Worm (Caenorhabditis elegans) whole organism, young adult: ENCODE measurements around the gene F17C11.26.

ENCODE experiments used
- B0261.1 ChIP-seq: sonication (generic microtip); optimal IDR thresholded peaks from 2 replicates; lab custom pipeline; 2016; ENCODE audit warnings: mild to moderate bottlenecking, missing genetic modification characterization, moderate library complexity, missing compliant biosample characterization
- B0336.3 ChIP-seq: fragments of 200-800 bp; sonication (Bioruptor generic); IDR thresholded peaks from 2 replicates; pipeline ENCODE4 v1.3.6; 2022; ENCODE audit warnings: missing genetic modification characterization, missing compliant biosample characterization
- C17E4.6 ChIP-seq: fragments of 200-800 bp; sonication (Bioruptor generic); IDR thresholded peaks from 2 replicates; pipeline ENCODE4 v1.3.6; 2022; ENCODE audit warnings: missing genetic modification reagents, missing genetic modification characterization, missing compliant biosample characterization
- F37B4.10 ChIP-seq: fragments of 200-800 bp; sonication (Bioruptor generic); IDR thresholded peaks from 2 replicates; pipeline ENCODE4 v1.3.6; 2022; ENCODE audit warnings: missing genetic modification characterization, missing compliant biosample characterization
- F52B5.7 ChIP-seq: sonication (generic microtip); optimal IDR thresholded peaks from 2 replicates; lab custom pipeline; 2016; ENCODE audit warnings: mild to moderate bottlenecking, missing genetic modification characterization, missing compliant biosample characterization
- F57C9.4 ChIP-seq: sonication (generic microtip); optimal IDR thresholded peaks from 2 replicates; lab custom pipeline; 2017; ENCODE audit warnings: mild to moderate bottlenecking, missing genetic modification characterization, missing compliant biosample characterization
- K11D2.4 ChIP-seq: fragments of 200-800 bp; sonication (Bioruptor generic); IDR thresholded peaks from 2 replicates; pipeline ENCODE4 v1.3.6; 2022; ENCODE audit warnings: missing genetic modification reagents, missing genetic modification characterization, missing compliant biosample characterization
- Y56A3A.18 ChIP-seq: fragments of 200-800 bp; sonication (Bioruptor generic); IDR thresholded peaks from 2 replicates; pipeline ENCODE4 v1.3.6; 2022; ENCODE audit warnings: missing genetic modification reagents, missing genetic modification characterization, missing compliant biosample characterization
- Y95B8A.8 ChIP-seq: fragments of 200-800 bp; sonication (Bioruptor generic); IDR thresholded peaks from 2 replicates; pipeline ENCODE4 v1.3.6; 2022; ENCODE audit warnings: missing genetic modification reagents, missing genetic modification characterization, missing compliant biosample characterization
- ZK185.1 ChIP-seq: sonication (generic microtip); optimal IDR thresholded peaks from 2 replicates; lab custom pipeline; 2016; ENCODE audit warnings: mild to moderate bottlenecking, missing genetic modification characterization, missing compliant biosample characterization; ENCODE audit not compliant: poor library complexity, severe bottlenecking
- atf-7 ChIP-seq: sonication (generic microtip); optimal IDR thresholded peaks from 2 replicates; lab custom pipeline; 2017; ENCODE audit warnings: mild to moderate bottlenecking, missing genetic modification characterization, missing compliant biosample characterization
- athp-1 ChIP-seq: sonication (generic microtip); optimal IDR thresholded peaks from 2 replicates; lab custom pipeline; 2017; ENCODE audit warnings: mild to moderate bottlenecking, missing genetic modification characterization, missing compliant biosample characterization
- attf-3 ChIP-seq: fragments of 200-800 bp; sonication (Bioruptor generic); conservative IDR thresholded peaks from 2 replicates; pipeline ENCODE4 v1.3.6; 2022; ENCODE audit warnings: missing genetic modification reagents, missing genetic modification characterization, missing compliant biosample characterization
- bed-2 ChIP-seq: fragments of 200-800 bp; sonication (Bioruptor generic); IDR thresholded peaks from 2 replicates; pipeline ENCODE4 v1.3.6; 2022; ENCODE audit warnings: missing genetic modification reagents, missing genetic modification characterization, missing compliant biosample characterization
- ceh-100 ChIP-seq: fragments of 200-800 bp; sonication (Bioruptor generic); IDR thresholded peaks from 2 replicates; pipeline ENCODE4 v1.3.6; 2022; ENCODE audit warnings: missing genetic modification reagents, missing genetic modification characterization, missing compliant biosample characterization
- ceh-27 ChIP-seq: fragments of 200-800 bp; sonication (Bioruptor generic); optimal IDR thresholded peaks from 2 replicates; lab custom pipeline; 2018; ENCODE audit warnings: mild to moderate bottlenecking, missing genetic modification characterization, moderate library complexity, missing compliant biosample characterization
- ceh-91 ChIP-seq: fragments of 200-800 bp; sonication (Bioruptor generic); IDR thresholded peaks from 2 replicates; pipeline ENCODE4 v1.3.6; 2022; ENCODE audit warnings: missing genetic modification reagents, missing genetic modification characterization, missing compliant biosample characterization
- egrh-3 ChIP-seq: fragments of 200-800 bp; sonication (Bioruptor generic); IDR thresholded peaks from 2 replicates; pipeline ENCODE4 v1.3.6; 2022; ENCODE audit warnings: missing genetic modification reagents, missing genetic modification characterization, missing compliant biosample characterization
- gei-17 ChIP-seq: fragments of 200-800 bp; sonication (Bioruptor generic); optimal IDR thresholded peaks from 2 replicates; lab custom pipeline; 2018; ENCODE audit warnings: mild to moderate bottlenecking, missing genetic modification characterization, missing compliant biosample characterization
- hmg-20 ChIP-seq: fragments of 200-800 bp; sonication (Bioruptor generic); IDR thresholded peaks from 2 replicates; pipeline ENCODE4 v1.3.6; 2022; ENCODE audit warnings: missing genetic modification reagents, missing genetic modification characterization, missing compliant biosample characterization
- hsf-1 ChIP-seq: fragments of 200-800 bp; sonication (Bioruptor generic); IDR thresholded peaks from 2 replicates; pipeline ENCODE4 v1.3.6; 2022; ENCODE audit warnings: missing genetic modification reagents, missing genetic modification characterization, missing compliant biosample characterization
- let-526 ChIP-seq: fragments of 200-800 bp; sonication (Bioruptor generic); IDR thresholded peaks from 2 replicates; pipeline ENCODE4 v1.3.6; 2022; ENCODE audit warnings: missing genetic modification reagents, missing genetic modification characterization, missing compliant biosample characterization
- let-607 ChIP-seq, 2 experiments: fragments of 200-800 bp in 1 of 2; sonication (Bioruptor generic) in 1 of 2; sonication (generic microtip) in 1 of 2; optimal IDR thresholded peaks; 2 replicates each; lab custom pipeline; 2016 to 2018; ENCODE audit warnings: mild to moderate bottlenecking in 2 of 2, missing compliant biosample characterization in 2 of 2, missing genetic modification characterization in 2 of 2, moderate library complexity in 2 of 2, missing genotype in 1 of 2
- lin-54 ChIP-seq: fragments of 200-800 bp; sonication (Bioruptor generic); optimal IDR thresholded peaks from 2 replicates; lab custom pipeline; 2018; ENCODE audit warnings: mild to moderate bottlenecking, missing genetic modification characterization, missing compliant biosample characterization
- madf-10 ChIP-seq: sonication (generic microtip); optimal IDR thresholded peaks from 2 replicates; lab custom pipeline; 2016; ENCODE audit warnings: mild to moderate bottlenecking, missing genetic modification characterization, missing compliant biosample characterization
- madf-6 ChIP-seq: fragments of 200-800 bp; sonication (Bioruptor generic); IDR thresholded peaks from 2 replicates; pipeline ENCODE4 v1.3.6; 2022; ENCODE audit warnings: missing genetic modification reagents, missing genetic modification characterization, missing compliant biosample characterization
- nfya-1 ChIP-seq: sonication (generic microtip); optimal IDR thresholded peaks from 2 replicates; lab custom pipeline; 2017; ENCODE audit warnings: antibody characterized with exemption, missing compliant biosample characterization, missing genetic modification characterization, borderline replicate concordance; ENCODE audit not compliant: insufficient read depth
- nfyb-1 ChIP-seq: fragments of 200-800 bp; sonication (Bioruptor generic); IDR thresholded peaks from 2 replicates; pipeline ENCODE4 v1.3.6; 2022; ENCODE audit warnings: missing genetic modification reagents, missing genetic modification characterization, missing compliant biosample characterization
- nhr-179 ChIP-seq: sonication (generic microtip); optimal IDR thresholded peaks from 2 replicates; lab custom pipeline; 2016; ENCODE audit warnings: mild to moderate bottlenecking, missing genetic modification characterization, missing compliant biosample characterization
- nhr-80 ChIP-seq: sonication (generic microtip); optimal IDR thresholded peaks from 2 replicates; lab custom pipeline; 2016; ENCODE audit warnings: missing genetic modification characterization, missing compliant biosample characterization
- pha-4 ChIP-seq: fragments of 150-350 bp; sonication (generic microtip); optimal IDR thresholded peaks from 2 replicates; lab custom pipeline; 2014; ENCODE audit warnings: missing biosample characterization, missing genetic modification reagents, missing genetic modification characterization
- rcor-1 ChIP-seq: fragments of 200-800 bp; sonication (Bioruptor generic); IDR thresholded peaks from 2 replicates; pipeline ENCODE4 v1.3.6; 2022; ENCODE audit warnings: missing genetic modification reagents, missing genetic modification characterization, missing compliant biosample characterization
- snpc-1.1 ChIP-seq: sonication (generic microtip); optimal IDR thresholded peaks from 2 replicates; lab custom pipeline; 2017; ENCODE audit warnings: missing genetic modification characterization, mild to moderate bottlenecking, missing compliant biosample characterization, antibody characterized with exemption, moderate library complexity, missing genotype, missing genetic modification reagents; ENCODE audit not compliant: insufficient read depth
- snpc-4 ChIP-seq, 5 experiments: fragments of 150-350 bp in 1 of 5; sonication (generic microtip) in 4 of 5; optimal IDR thresholded peaks; 2 replicates each; lab custom pipeline; 2014 to 2018; ENCODE audit warnings: missing genetic modification characterization in 5 of 5, missing biosample characterization in 3 of 5, antibody characterized with exemption in 2 of 5, mild to moderate bottlenecking in 2 of 5, missing compliant biosample characterization in 2 of 5, missing genotype in 2 of 5, moderate library complexity in 2 of 5, missing genetic modification reagents in 1 of 5
- unc-130 ChIP-seq: sonication (generic microtip); optimal IDR thresholded peaks from 2 replicates; lab custom pipeline; 2016; ENCODE audit warnings: missing genetic modification reagents, missing genetic modification characterization, missing compliant biosample characterization
- unc-62 ChIP-seq: fragments of 150-350 bp; optimal IDR thresholded peaks from 2 replicates; lab custom pipeline; 2014; ENCODE audit warnings: missing biosample characterization, missing genetic modification reagents, missing genetic modification characterization
- ztf-18 ChIP-seq: sonication (generic microtip); optimal IDR thresholded peaks from 2 replicates; lab custom pipeline; 2016; ENCODE audit warnings: missing genotype, mild to moderate bottlenecking, missing genetic modification characterization, missing compliant biosample characterization
- ztf-26 ChIP-seq: sonication (generic microtip); optimal IDR thresholded peaks from 2 replicates; lab custom pipeline; 2017; ENCODE audit warnings: missing genetic modification characterization, missing compliant biosample characterization
- ztf-3 ChIP-seq: fragments of 200-800 bp; sonication (Bioruptor generic); optimal IDR thresholded peaks from 2 replicates; lab custom pipeline; 2018; ENCODE audit warnings: mild to moderate bottlenecking, missing genetic modification characterization, missing compliant biosample characterization

The F17C11.26 gene

DNA sequence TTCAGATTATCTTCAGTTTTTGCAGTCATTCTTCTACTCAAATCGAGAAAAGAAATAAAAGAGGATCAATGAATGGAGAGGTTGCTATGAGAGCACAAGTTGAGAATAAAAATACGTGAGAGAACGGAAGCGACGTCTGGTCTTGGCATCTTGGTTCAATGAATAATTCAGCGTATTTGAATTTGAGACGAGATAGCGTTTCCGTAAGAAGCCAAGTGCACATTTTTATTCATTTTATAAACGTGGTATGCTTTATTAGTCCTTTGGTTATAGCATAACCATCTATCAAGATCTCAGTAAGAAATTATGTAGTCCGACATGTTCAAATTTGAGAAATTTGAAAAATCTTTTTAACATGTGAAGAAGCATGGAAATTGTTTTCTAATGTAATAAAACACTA is 22.9 kb upstream of the F17C11.26 start, which contains the start of gene F58B4.2:
Gene F58B4.2, minus strand, starts transcription at position 101 of the 400 bp plus-strand sequence.
- TF ChIP-seq unc-62, result no peak
- TF ChIP-seq snpc-4 (GFP tag; optimal IDR thresholded peaks at IDR 0.05; lab: Kevin White, UChicago), result no peak
- TF ChIP-seq snpc-4 (tag; optimal IDR thresholded peaks at IDR 0.05; lab: Kevin White, UChicago), result no peak
- no peak for TF ChIP-seq hmg-20 (GFP tag; lab: Robert Waterston, UW)
- no peak for TF ChIP-seq gei-17 (GFP tag; lab: Kevin White, UChicago)
- TF ChIP-seq lin-54 (GFP tag; lab: Kevin White, UChicago), result no peak
- no peak for TF ChIP-seq Y95B8A.8 (GFP tag; lab: Robert Waterston, UW)
- no peak for TF ChIP-seq nfya-1 (tag; lab: Kevin White, UChicago)
- no peak for TF ChIP-seq nfyb-1
- TF ChIP-seq madf-6 (GFP tag; lab: Robert Waterston, UW), result no peak
- no peak for TF ChIP-seq let-607 (tag; optimal IDR thresholded peaks at IDR 0.05; lab: Kevin White, UChicago)
- TF ChIP-seq F37B4.10, result no peak
- TF ChIP-seq unc-130 (GFP tag; lab: Kevin White, UChicago), result no peak
- TF ChIP-seq nhr-179, result no peak
- no peak for TF ChIP-seq madf-10 (tag; lab: Kevin White, UChicago)
- no peak for TF ChIP-seq attf-3
- TF ChIP-seq ceh-27, result no peak
- no peak for TF ChIP-seq F52B5.7 (tag; lab: Kevin White, UChicago)
- TF ChIP-seq atf-7 (tag; lab: Kevin White, UChicago), result no peak
- TF ChIP-seq Y56A3A.18 (GFP tag; lab: Robert Waterston, UW), result no peak

DNA sequence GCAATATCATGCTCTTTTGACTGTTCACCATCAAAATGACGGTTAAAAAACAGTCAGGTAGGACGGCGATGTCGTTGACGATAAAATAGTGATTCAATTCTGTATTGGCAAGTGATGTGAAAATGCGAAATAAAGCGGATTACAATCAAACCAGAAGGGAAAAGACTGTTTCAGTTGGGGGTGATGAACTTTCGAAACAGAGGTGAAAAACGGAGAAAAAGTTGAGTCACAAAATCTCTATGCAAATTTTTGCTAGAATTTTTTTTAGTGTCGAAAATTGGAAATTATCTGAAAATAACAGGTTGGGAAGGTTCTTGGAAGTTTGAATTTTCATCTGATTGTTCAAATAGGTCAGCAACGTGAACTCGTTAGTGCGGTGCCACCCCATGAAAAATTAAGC is 19.5 kb upstream of the F17C11.26 start, which contains the start of gene nas-31:
Gene nas-31, minus strand, starts transcription at position 101 of the 400 bp plus-strand sequence.
- TF ChIP-seq ztf-3 (GFP tag; lab: Kevin White, UChicago), result no peak
- TF ChIP-seq K11D2.4, result no peak
- no peak for TF ChIP-seq F37B4.10
- TF ChIP-seq ceh-100 (GFP tag; lab: Robert Waterston, UW), result no peak
- no peak for TF ChIP-seq egrh-3 (GFP tag; lab: Robert Waterston, UW)
- TF ChIP-seq unc-62, result no peak
- TF ChIP-seq ZK185.1 (tag; lab: Kevin White, UChicago), result no peak
- no peak for TF ChIP-seq F57C9.4 (tag; lab: Kevin White, UChicago)
- TF ChIP-seq let-526, result no peak
- no peak for TF ChIP-seq pha-4
- TF ChIP-seq, all 124 proteins: peak for 0

DNA sequence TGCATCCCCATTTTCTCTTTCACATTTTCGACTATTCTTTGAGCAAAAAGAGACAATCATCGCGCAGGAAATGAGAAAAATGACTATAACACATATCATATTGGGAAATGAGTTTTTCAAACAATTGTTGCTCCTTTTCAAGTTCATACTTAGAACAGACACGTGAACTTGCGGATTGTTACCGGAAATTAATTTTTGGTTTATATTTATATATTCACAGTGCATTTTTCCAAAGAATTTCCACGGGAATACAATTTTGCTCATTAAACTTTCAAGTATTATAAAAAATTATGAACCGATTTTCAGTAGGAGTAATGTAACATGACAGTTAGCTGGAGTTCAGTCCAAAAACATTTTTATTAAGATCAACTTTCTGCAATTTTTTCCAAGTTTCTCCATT is 18.0 kb upstream of the F17C11.26 start, which contains the start of gene F58B4.7:
Gene F58B4.7, minus strand, starts transcription at position 101 of the 400 bp plus-strand sequence.
- TF ChIP-seq nhr-179 (no peak), hmg-20 (GFP tag; lab: Robert Waterston, UW) (no peak), madf-10 (tag; lab: Kevin White, UChicago) (no peak), B0336.3 (GFP tag; lab: Robert Waterston, UW) (no peak), ztf-18 (tag; lab: Kevin White, UChicago) (no peak), hsf-1 (GFP tag; lab: Robert Waterston, UW) (no peak), ztf-3 (GFP tag; lab: Kevin White, UChicago) (no peak), bed-2 (GFP tag; lab: Robert Waterston, UW) (no peak), snpc-1.1 (tag; lab: Kevin White, UChicago) (no peak), Y95B8A.8 (GFP tag; lab: Robert Waterston, UW) (no peak), nfya-1 (tag; lab: Kevin White, UChicago) (no peak), athp-1 (no peak), rcor-1 (GFP tag; lab: Robert Waterston, UW) (no peak), B0261.1 (tag; lab: Kevin White, UChicago) (no peak), ceh-27 (no peak), C17E4.6 (no peak), nhr-80 (tag; lab: Kevin White, UChicago) (no peak), ceh-91 (GFP tag; lab: Robert Waterston, UW) (no peak), ztf-26 (tag; lab: Kevin White, UChicago) (no peak)
